Worm (Caenorhabditis elegans) whole organism, L1 larva: ENCODE results near the gene C14A4.8.

Experiments used
- ama-1 ChIP-seq: fragments of 150-350 bp; optimal IDR thresholded peaks from 2 replicates; lab custom pipeline; 2014
- fkh-10 ChIP-seq: sonication (generic microtip); optimal IDR thresholded peaks from 2 replicates; lab custom pipeline; 2017; ENCODE audit warnings: missing biosample characterization, missing genetic modification reagents, missing genetic modification characterization
- snpc-4 ChIP-seq: fragments of 150-350 bp; optimal IDR thresholded peaks from 2 replicates; lab custom pipeline; 2014; ENCODE audit warnings: missing biosample characterization, missing genetic modification characterization
- ztf-4 ChIP-seq: fragments of 150-350 bp; optimal IDR thresholded peaks from 2 replicates; lab custom pipeline; 2014; ENCODE audit warnings: missing biosample characterization, missing genetic modification characterization

ce11 chrII:10550173-10550572 lies 47.8 kb downstream of the C14A4.8 start:
- TF ChIP-seq ztf-4 (tag; lab: Kevin White, UChicago) (no peak), ama-1 (lab: Kevin White, UChicago) (peak; percentile 21), fkh-10 (GFP tag; lab: Kevin White, UChicago) (peak; percentile 12), snpc-4 (tag; lab: Kevin White, UChicago) (no peak)
